Worm (Caenorhabditis elegans): Measurements from ENCODE around the gene Y38H6A.3.

- no peak for TF ChIP-seq zfh-2 (GFP tag; conservative IDR thresholded peaks at IDR 0.05)
- no peak for TF ChIP-seq attf-3 (GFP tag; conservative IDR thresholded peaks at IDR 0.05)
- no peak for TF ChIP-seq rpc-1 (optimal IDR thresholded peaks at IDR 0.05)
- no peak for TF ChIP-seq rpc-1 (tag; optimal IDR thresholded peaks at IDR 0.05)
- no peak for TF ChIP-seq ama-1 (optimal IDR thresholded peaks at IDR 0.05)
- TF ChIP-seq ama-1 (GFP tag; optimal IDR thresholded peaks at IDR 0.05), result no peak
- no peak for TF ChIP-seq nhr-90 (tag; optimal IDR thresholded peaks at IDR 0.05)
- TF ChIP-seq ccch-3 (GFP tag; optimal IDR thresholded peaks at IDR 0.05), result no peak
These were observed 29.5 kb downstream of the Y38H6A.3 start for ce11 chrV:20374484-20374883.

Data from whole organism, young adult.